Worm (Caenorhabditis elegans): Measurements from ENCODE around the gene Y43C5B.2.

Gene Y43C5B.2

ce11 chrIV:10347528-10347927 lies 4.6 kb downstream of the Y43C5B.2 start:
- peak; percentile 40 for TF ChIP-seq unc-42 (tag; optimal IDR thresholded peaks at IDR 0.05)
- TF ChIP-seq ceh-14 (tag; optimal IDR thresholded peaks at IDR 0.05): peak; percentile 51
- no peak for TF ChIP-seq fkh-6 (tag; optimal IDR thresholded peaks at IDR 0.05)
- TF ChIP-seq ahr-1 (tag; optimal IDR thresholded peaks at IDR 0.05): no peak

- no peak for TF ChIP-seq pha-2 (tag; optimal IDR thresholded peaks at IDR 0.05)
- no peak for TF ChIP-seq sox-2 (GFP tag; IDR thresholded peaks at IDR 0.05)
- TF ChIP-seq eyg-1 (tag; optimal IDR thresholded peaks at IDR 0.05): no peak
- TF ChIP-seq ceh-30 (tag; optimal IDR thresholded peaks at IDR 0.05): no peak
- no peak for TF ChIP-seq fkh-6 (tag; optimal IDR thresholded peaks at IDR 0.05)
- no peak for TF ChIP-seq hlh-8 (tag; optimal IDR thresholded peaks at IDR 0.05)
- no peak for TF ChIP-seq K02D7.2 (tag; optimal IDR thresholded peaks at IDR 0.05)
- no peak for TF ChIP-seq ceh-22 (tag; optimal IDR thresholded peaks at IDR 0.05)
- no peak for TF ChIP-seq ceh-24 (tag; optimal IDR thresholded peaks at IDR 0.05)
- TF ChIP-seq ahr-1 (tag; optimal IDR thresholded peaks at IDR 0.05): no peak
- TF ChIP-seq ceh-2 (tag; optimal IDR thresholded peaks at IDR 0.05): no peak
- no peak for TF ChIP-seq hlh-30 (tag; optimal IDR thresholded peaks at IDR 0.05; ENCODE audit: insufficient read depth)
- no peak for TF ChIP-seq C08G9.2 (tag; optimal IDR thresholded peaks at IDR 0.05)
- TF ChIP-seq sdc-2 (tag; optimal IDR thresholded peaks at IDR 0.05): no peak
- TF ChIP-seq che-1 (tag; optimal IDR thresholded peaks at IDR 0.05): no peak
- no peak for TF ChIP-seq nfya-1 (tag; optimal IDR thresholded peaks at IDR 0.05)
These were observed 5.2 kb downstream of the Y43C5B.2 start for ce11 chrIV:10346948-10347347.

ce11 chrIV:10345990-10346389 lies 6.2 kb downstream of the Y43C5B.2 start:
- TF ChIP-seq ceh-22 (tag; optimal IDR thresholded peaks at IDR 0.05) (no peak), dve-1 (tag; optimal IDR thresholded peaks at IDR 0.05) (peak; percentile 0), che-1 (tag; optimal IDR thresholded peaks at IDR 0.05) (no peak), unc-86 (tag; optimal IDR thresholded peaks at IDR 0.05) (no peak), hlh-13 (GFP tag; optimal IDR thresholded peaks at IDR 0.05) (no peak), ceh-31 (tag; optimal IDR thresholded peaks at IDR 0.05) (peak; percentile 30), nhr-232 (tag; optimal IDR thresholded peaks at IDR 0.05) (peak; percentile 8), fax-1 (tag; optimal IDR thresholded peaks at IDR 0.05) (no peak), ahr-1 (tag; optimal IDR thresholded peaks at IDR 0.05) (no peak), ceh-18 (tag; optimal IDR thresholded peaks at IDR 0.05) (peak; percentile 66), eyg-1 (tag; optimal IDR thresholded peaks at IDR 0.05) (no peak), tbx-2 (tag; optimal IDR thresholded peaks at IDR 0.05) (peak; percentile 56), C38D4.7 (GFP tag; optimal IDR thresholded peaks at IDR 0.05) (no peak), pros-1 (tag; optimal IDR thresholded peaks at IDR 0.05) (peak; percentile 9), K09A11.1 (tag; optimal IDR thresholded peaks at IDR 0.05; ENCODE audit: insufficient read depth) (no peak), nfya-1 (tag; optimal IDR thresholded peaks at IDR 0.05) (peak; percentile 56), sox-4 (tag; optimal IDR thresholded peaks at IDR 0.05) (no peak), gmeb-2 (tag; optimal IDR thresholded peaks at IDR 0.05) (no peak), unc-55 (GFP tag; optimal IDR thresholded peaks at IDR 0.05) (peak; percentile 53)

- TF ChIP-seq sox-4 (tag; optimal IDR thresholded peaks at IDR 0.05): no peak
- no peak for TF ChIP-seq fax-1 (tag; optimal IDR thresholded peaks at IDR 0.05)
- no peak for TF ChIP-seq lin-11 (tag; optimal IDR thresholded peaks at IDR 0.05)
- no peak for TF ChIP-seq hlh-13 (GFP tag; optimal IDR thresholded peaks at IDR 0.05)
- no peak for TF ChIP-seq unc-86 (tag; optimal IDR thresholded peaks at IDR 0.05)
These were observed 6.7 kb downstream of the Y43C5B.2 start for ce11 chrIV:10345486-10345885.

ce11 chrIV:10344621-10345020 lies 7.5 kb downstream of the Y43C5B.2 start:
- TF ChIP-seq che-1 (tag; optimal IDR thresholded peaks at IDR 0.05) (no peak), K09A11.1 (tag; optimal IDR thresholded peaks at IDR 0.05; ENCODE audit: insufficient read depth) (no peak), rnt-1 (tag; optimal IDR thresholded peaks at IDR 0.05) (peak; percentile 23), ceh-31 (tag; optimal IDR thresholded peaks at IDR 0.05) (peak; percentile 75), unc-55 (GFP tag; optimal IDR thresholded peaks at IDR 0.05) (peak; percentile 40), nfya-1 (tag; optimal IDR thresholded peaks at IDR 0.05) (peak; percentile 67), tbx-2 (tag; optimal IDR thresholded peaks at IDR 0.05) (peak; percentile 58), ceh-18 (tag; optimal IDR thresholded peaks at IDR 0.05) (peak; percentile 69), unc-42 (tag; optimal IDR thresholded peaks at IDR 0.05) (peak; percentile 40), ceh-22 (tag; optimal IDR thresholded peaks at IDR 0.05) (no peak), T23F11.4 (GFP tag; optimal IDR thresholded peaks at IDR 0.05) (no peak), fax-1 (tag; optimal IDR thresholded peaks at IDR 0.05) (peak; percentile 51), hlh-6 (tag; optimal IDR thresholded peaks at IDR 0.05) (peak; percentile 12), ceh-14 (tag; optimal IDR thresholded peaks at IDR 0.05) (peak; percentile 30), F13H6.1 (tag; optimal IDR thresholded peaks at IDR 0.05) (peak; percentile 43), pag-3 (tag; optimal IDR thresholded peaks at IDR 0.05; ENCODE audit: borderline replicate concordance) (no peak), gmeb-2 (tag; optimal IDR thresholded peaks at IDR 0.05) (no peak)

Measured in whole organism, late embryonic.